Fruit fly (Drosophila melanogaster) whole organism, embryonic: ENCODE results near the gene Ptpmeg2.

Experiments used
- CG10959 ChIP-seq: fragments of 200-800 bp; sonication (Bioruptor generic); IDR thresholded peaks from 2 replicates; pipeline ENCODE4 v1.3.6; 2022; ENCODE audit warnings: missing biosample characterization, missing genetic modification characterization
- CG9437 ChIP-seq: fragments of 200-800 bp; sonication (Bioruptor generic); optimal IDR thresholded peaks from 2 replicates; lab custom pipeline; 2018; ENCODE audit warnings: missing biosample characterization, mild to moderate bottlenecking, missing genetic modification characterization
- Gsc ChIP-seq: fragments of 200-800 bp; sonication (Bioruptor generic); IDR thresholded peaks from 2 replicates; pipeline ENCODE4 v1.3.6; 2022; ENCODE audit warnings: missing biosample characterization, missing genetic modification characterization
- Hmr ChIP-seq: fragments of 200-800 bp; sonication (Bioruptor generic); optimal IDR thresholded peaks from 3 replicates; lab custom pipeline; 2017; ENCODE audit warnings: mild to moderate bottlenecking, missing biosample characterization, missing genetic modification reagents, missing genetic modification characterization
- zen ChIP-seq: fragments of 200-800 bp; sonication (Bioruptor generic); optimal IDR thresholded peaks from 3 replicates; lab custom pipeline; 2018; ENCODE audit warnings: missing biosample characterization, mild to moderate bottlenecking, missing genetic modification characterization, moderate library complexity

DNA sequence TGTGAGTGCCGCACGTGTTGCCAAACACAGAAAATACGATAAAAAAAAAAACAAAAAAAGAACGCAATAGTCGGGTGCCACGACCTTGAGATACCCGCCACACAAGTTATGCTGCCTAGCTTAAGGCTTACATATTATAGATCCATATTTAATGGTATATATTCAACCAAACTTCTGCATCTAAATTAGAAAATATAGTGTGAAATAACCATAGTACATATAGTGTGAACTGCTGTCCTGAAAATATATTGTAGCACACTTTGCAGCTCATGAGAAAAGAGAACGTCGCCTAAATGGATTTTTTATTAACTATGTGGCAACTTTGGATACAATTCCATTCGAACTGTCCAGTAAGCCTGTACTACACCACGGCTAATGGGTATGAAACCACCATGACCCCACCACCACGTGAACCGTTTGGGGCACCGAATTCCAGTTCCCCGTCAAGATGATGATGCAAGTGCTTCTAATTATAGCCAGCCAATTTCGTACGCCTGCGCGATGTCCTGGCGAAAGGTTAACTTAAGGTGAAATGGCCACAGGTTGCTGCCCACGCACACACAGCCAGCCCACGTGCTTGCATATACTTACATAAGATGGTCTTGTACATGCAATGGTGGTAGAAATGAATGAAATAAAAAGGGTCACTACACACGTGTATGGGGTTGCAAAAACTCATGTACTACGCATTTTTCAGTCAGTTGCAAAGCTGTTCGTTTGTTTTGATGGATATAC, 58.7 kb downstream of the Ptpmeg2 start:
- peak; percentile 60 for TF ChIP-seq zen (tag; lab: Kevin White, UChicago)
- no peak for TF ChIP-seq Gsc (GFP tag; lab: Robert Waterston, UW)
- TF ChIP-seq CG10959 (GFP tag; lab: Robert Waterston, UW), result peak; percentile 42; the same call in 1 of the 2 replicates
- TF ChIP-seq CG9437 (GFP tag; lab: Kevin White, UChicago), result peak; percentile 62
- peak; percentile 90 for TF ChIP-seq Hmr (GFP tag; lab: Kevin White, UChicago)
